Fruit fly (Drosophila melanogaster) whole organism, pupa: ENCODE data around the gene Cpr72Eb.

ENCODE experiments used
- CG10348 ChIP-seq: fragments of 200-800 bp; sonication (Bioruptor generic); IDR thresholded peaks from 2 replicates; pipeline ENCODE4 v1.3.6; 2022; ENCODE audit warnings: missing biosample characterization, missing genetic modification characterization
- CG32121 ChIP-seq: fragments of 200-800 bp; sonication (Bioruptor generic); IDR thresholded peaks from 2 replicates; pipeline ENCODE4 v1.3.6; 2022; ENCODE audit warnings: missing biosample characterization, missing genetic modification characterization
- CG8301 ChIP-seq: fragments of 200-800 bp; sonication (Bioruptor generic); optimal IDR thresholded peaks from 2 replicates; lab custom pipeline; 2018; ENCODE audit warnings: missing biosample characterization, mild to moderate bottlenecking, missing genetic modification characterization
- CG9948 ChIP-seq: fragments of 200-800 bp; sonication (Bioruptor generic); optimal IDR thresholded peaks from 2 replicates; lab custom pipeline; 2018; ENCODE audit warnings: missing biosample characterization, mild to moderate bottlenecking, missing genetic modification characterization, moderate library complexity
- D1 ChIP-seq: fragments of 200-800 bp; sonication (Bioruptor generic); optimal IDR thresholded peaks from 2 replicates; lab custom pipeline; 2018; ENCODE audit warnings: missing biosample characterization, mild to moderate bottlenecking, missing genetic modification characterization, moderate library complexity
- Pif1A ChIP-seq: fragments of 200-800 bp; sonication (Bioruptor generic); optimal IDR thresholded peaks from 3 replicates; lab custom pipeline; 2016; ENCODE audit warnings: missing biosample characterization, missing genetic modification characterization
- Snoo ChIP-seq: fragments of 200-800 bp; sonication (Bioruptor generic); optimal IDR thresholded peaks from 3 replicates; lab custom pipeline; 2017; ENCODE audit warnings: missing biosample characterization, mild to moderate bottlenecking, missing genetic modification characterization, inconsistent platforms

- TF ChIP-seq CG32121 (no peak), D1 (tag; lab: Kevin White, UChicago) (no peak), CG10348 (no peak), CG8301 (no peak), CG9948 (tag; lab: Kevin White, UChicago) (no peak), Snoo (no peak), Pif1A (GFP tag; lab: Kevin White, UChicago) (no peak)
Measured at dm6 chr3L:16383056-16383455, 18.4 kb downstream of the Cpr72Eb start.
